Fruit fly (Drosophila melanogaster) whole organism, embryonic: ENCODE results near the gene Acp36DE.
A peak's percentile ranks its signal among the peaks of the same experiment; 100 is the strongest.

Experiments
- B-H2 ChIP-seq: fragments of 200-800 bp; sonication (Bioruptor generic); optimal IDR thresholded peaks from 2 replicates; lab custom pipeline; 2018; ENCODE audit warnings: missing biosample characterization, mild to moderate bottlenecking, missing genetic modification characterization
- CG10267 ChIP-seq: fragments of 200-800 bp; sonication (Bioruptor generic); optimal IDR thresholded peaks from 2 replicates; lab custom pipeline; 2018; ENCODE audit warnings: missing biosample characterization, mild to moderate bottlenecking, missing genetic modification characterization, moderate library complexity
- CG10654 ChIP-seq: fragments of 200-800 bp; sonication (Bioruptor generic); optimal IDR thresholded peaks from 2 replicates; lab custom pipeline; 2016; ENCODE audit warnings: missing biosample characterization, missing genetic modification characterization
- CG10959 ChIP-seq: fragments of 200-800 bp; sonication (Bioruptor generic); IDR thresholded peaks from 2 replicates; pipeline ENCODE4 v1.3.6; 2022; ENCODE audit warnings: missing biosample characterization, missing genetic modification characterization
- CG11398 ChIP-seq: fragments of 200-800 bp; sonication (Bioruptor generic); optimal IDR thresholded peaks from 2 replicates; lab custom pipeline; 2016; ENCODE audit warnings: missing biosample characterization, missing genetic modification characterization
- CG12299 ChIP-seq: fragments of 200-800 bp; sonication (Bioruptor generic); optimal IDR thresholded peaks from 2 replicates; lab custom pipeline; 2018; ENCODE audit warnings: missing biosample characterization, mild to moderate bottlenecking, missing genetic modification characterization
- CG12769 ChIP-seq: fragments of 200-800 bp; sonication (Bioruptor generic); optimal IDR thresholded peaks from 2 replicates; lab custom pipeline; 2019; ENCODE audit warnings: missing biosample characterization, mild to moderate bottlenecking, missing genetic modification characterization, moderate library complexity
- CG13287 ChIP-seq: fragments of 200-800 bp; sonication (Bioruptor generic); IDR thresholded peaks from 2 replicates; pipeline ENCODE4 v1.3.6; 2022; ENCODE audit warnings: missing biosample characterization, missing genetic modification characterization; ENCODE audit not compliant: partially characterized antibody
- CG13775 ChIP-seq: fragments of 200-800 bp; sonication (Bioruptor generic); optimal IDR thresholded peaks from 3 replicates; lab custom pipeline; 2017; ENCODE audit warnings: missing biosample characterization, mild to moderate bottlenecking, missing genetic modification characterization
- CG14441 ChIP-seq: fragments of 200-800 bp; sonication (Bioruptor generic); IDR thresholded peaks from 2 replicates; pipeline ENCODE4 v1.3.6; 2022; ENCODE audit warnings: missing biosample characterization, missing genetic modification characterization
- CG15269 ChIP-seq: fragments of 200-800 bp; sonication (Bioruptor generic); optimal IDR thresholded peaks from 2 replicates; lab custom pipeline; 2018; ENCODE audit warnings: missing biosample characterization, mild to moderate bottlenecking, missing genetic modification characterization, moderate library complexity
- CG1529 ChIP-seq: fragments of 200-800 bp; sonication (Bioruptor generic); optimal IDR thresholded peaks from 3 replicates; lab custom pipeline; 2018; ENCODE audit warnings: missing biosample characterization, missing genetic modification characterization
- CG17186 ChIP-seq: fragments of 200-800 bp; sonication (Bioruptor generic); optimal IDR thresholded peaks from 3 replicates; lab custom pipeline; 2017; ENCODE audit warnings: missing biosample characterization, missing genetic modification reagents, missing genetic modification characterization
- CG17328 ChIP-seq: fragments of 200-800 bp; sonication (Bioruptor generic); IDR thresholded peaks from 2 replicates; pipeline ENCODE4 v1.3.6; 2022; ENCODE audit warnings: missing biosample characterization, missing genetic modification characterization
- CG17361 ChIP-seq: fragments of 200-800 bp; sonication (Bioruptor generic); IDR thresholded peaks from 3 replicates; pipeline ENCODE4 v1.3.6; 2022; ENCODE audit warnings: missing biosample characterization, missing genetic modification characterization
- CG18262 ChIP-seq: fragments of 200-800 bp; optimal IDR thresholded peaks from 3 replicates; lab custom pipeline; 2019; ENCODE audit warnings: missing biosample characterization, mild to moderate bottlenecking, missing genetic modification characterization, moderate library complexity
- CG32772 ChIP-seq: fragments of 200-800 bp; sonication (Bioruptor generic); IDR thresholded peaks from 2 replicates; pipeline ENCODE4 v1.3.6; 2022; ENCODE audit warnings: missing biosample characterization, missing genetic modification characterization
- CG4360 ChIP-seq: fragments of 200-800 bp; sonication (Bioruptor generic); IDR thresholded peaks from 2 replicates; pipeline ENCODE4 v1.3.6; 2022; ENCODE audit warnings: missing biosample characterization, missing genetic modification characterization
- CG6654 ChIP-seq: fragments of 200-800 bp; sonication (Bioruptor generic); optimal IDR thresholded peaks from 2 replicates; lab custom pipeline; 2017; ENCODE audit warnings: missing biosample characterization, mild to moderate bottlenecking, missing genetic modification characterization
- CG7928 ChIP-seq: fragments of 200-800 bp; sonication (Bioruptor generic); optimal IDR thresholded peaks from 2 replicates; lab custom pipeline; 2017; ENCODE audit warnings: missing biosample characterization, mild to moderate bottlenecking, missing genetic modification characterization
- CG8290 ChIP-seq, 3 experiments: fragments of 200-800 bp; sonication (Bioruptor generic); optimal IDR thresholded peaks; 2 replicates each; lab custom pipeline; 2016 to 2019; ENCODE audit warnings: missing biosample characterization in 3 of 3, missing genetic modification characterization in 3 of 3, mild to moderate bottlenecking in 2 of 3, moderate library complexity in 1 of 3
- CG8359 ChIP-seq: fragments of 200-800 bp; sonication (Bioruptor generic); optimal IDR thresholded peaks from 2 replicates; lab custom pipeline; 2017; ENCODE audit warnings: missing biosample characterization, mild to moderate bottlenecking, missing genetic modification characterization, borderline replicate concordance
- CG9876 ChIP-seq: fragments of 200-800 bp; sonication (Bioruptor generic); optimal IDR thresholded peaks from 2 replicates; lab custom pipeline; 2016; ENCODE audit warnings: missing biosample characterization, missing genetic modification characterization
- ERR ChIP-seq: fragments of 200-800 bp; sonication (Bioruptor generic); optimal IDR thresholded peaks from 2 replicates; lab custom pipeline; 2016; ENCODE audit warnings: missing biosample characterization, missing genetic modification characterization
- Fer1 ChIP-seq: fragments of 200-800 bp; sonication (Bioruptor generic); optimal IDR thresholded peaks from 2 replicates; lab custom pipeline; 2017; ENCODE audit warnings: missing biosample characterization, mild to moderate bottlenecking, missing genetic modification characterization
- Gsc ChIP-seq: fragments of 200-800 bp; sonication (Bioruptor generic); IDR thresholded peaks from 2 replicates; pipeline ENCODE4 v1.3.6; 2022; ENCODE audit warnings: missing biosample characterization, missing genetic modification characterization
- HLH54F ChIP-seq: fragments of 200-800 bp; sonication (Bioruptor generic); optimal IDR thresholded peaks from 3 replicates; lab custom pipeline; 2016; ENCODE audit warnings: missing biosample characterization, missing genetic modification characterization
- HLHmδ ChIP-seq: fragments of 200-800 bp; sonication (Bioruptor generic); optimal IDR thresholded peaks from 2 replicates; lab custom pipeline; 2018; ENCODE audit warnings: missing biosample characterization, mild to moderate bottlenecking, missing genetic modification characterization, moderate library complexity
- Hmr ChIP-seq: fragments of 200-800 bp; sonication (Bioruptor generic); optimal IDR thresholded peaks from 3 replicates; lab custom pipeline; 2017; ENCODE audit warnings: mild to moderate bottlenecking, missing biosample characterization, missing genetic modification reagents, missing genetic modification characterization
- Hmx ChIP-seq: fragments of 200-800 bp; sonication (Bioruptor generic); optimal IDR thresholded peaks from 2 replicates; lab custom pipeline; 2016; ENCODE audit warnings: missing biosample characterization, missing genetic modification characterization
- Pdp1 ChIP-seq, 2 experiments: fragments of 200-800 bp; sonication (Bioruptor generic); optimal IDR thresholded peaks; 3 replicates each; lab custom pipeline; 2016; ENCODE audit warnings: missing biosample characterization in 2 of 2, missing genetic modification characterization in 2 of 2, mild to moderate bottlenecking in 1 of 2, moderate library complexity in 1 of 2
- Spps ChIP-seq: fragments of 200-800 bp; sonication (Bioruptor generic); optimal IDR thresholded peaks from 2 replicates; lab custom pipeline; 2018; ENCODE audit warnings: missing biosample characterization, mild to moderate bottlenecking, missing genetic modification characterization
- Xrp1 ChIP-seq: fragments of 200-800 bp; sonication (Bioruptor generic); IDR thresholded peaks from 2 replicates; pipeline ENCODE4 v1.3.6; 2022; ENCODE audit warnings: missing biosample characterization, missing genetic modification characterization
- bigmax ChIP-seq: fragments of 200-800 bp; sonication (Bioruptor generic); optimal IDR thresholded peaks from 2 replicates; lab custom pipeline; 2018; ENCODE audit warnings: missing biosample characterization, mild to moderate bottlenecking, missing genetic modification characterization
- bowl ChIP-seq: fragments of 200-800 bp; sonication (Bioruptor generic); IDR thresholded peaks from 2 replicates; pipeline ENCODE4 v1.3.6; 2022; ENCODE audit warnings: missing biosample characterization, missing genetic modification characterization
- cad ChIP-seq: fragments of >200 bp; optimal IDR thresholded peaks from 2 replicates; lab custom pipeline; 2017; ENCODE audit warnings: missing biosample characterization, missing genetic modification characterization
- ci ChIP-seq: fragments of 200-800 bp; sonication (Bioruptor generic); IDR thresholded peaks from 3 replicates; pipeline ENCODE4 v1.3.6; 2022; ENCODE audit warnings: missing biosample characterization, missing genetic modification characterization
- corto ChIP-seq: fragments of 200-800 bp; sonication (Bioruptor generic); optimal IDR thresholded peaks from 2 replicates; lab custom pipeline; 2016; ENCODE audit warnings: missing biosample characterization, mild to moderate bottlenecking, missing genetic modification characterization, moderate library complexity
- crp ChIP-seq, 2 experiments: fragments of 200-800 bp; sonication (Bioruptor generic); optimal IDR thresholded peaks; 2 replicates in 1 of 2; 3 replicates in 1 of 2; lab custom pipeline; 2017; ENCODE audit warnings: missing biosample characterization in 2 of 2, missing genetic modification characterization in 2 of 2, mild to moderate bottlenecking in 1 of 2, moderate library complexity in 1 of 2
- disco-r ChIP-seq: fragments of 200-800 bp; sonication (Bioruptor generic); optimal IDR thresholded peaks from 2 replicates; lab custom pipeline; 2016; ENCODE audit warnings: missing biosample characterization, missing genetic modification characterization
- ftz-f1 ChIP-seq: fragments of 200-800 bp; sonication (Bioruptor generic); optimal IDR thresholded peaks from 2 replicates; lab custom pipeline; 2016; ENCODE audit warnings: missing biosample characterization, missing genetic modification characterization
- grn ChIP-seq: fragments of 200-800 bp; sonication (Bioruptor generic); optimal IDR thresholded peaks from 3 replicates; lab custom pipeline; 2017; ENCODE audit warnings: missing biosample characterization, missing genetic modification characterization
- maf-S ChIP-seq: fragments of 200-800 bp; sonication (Bioruptor generic); optimal IDR thresholded peaks from 2 replicates; lab custom pipeline; 2016; ENCODE audit warnings: missing biosample characterization, missing genetic modification characterization
- nmo ChIP-seq: fragments of 200-800 bp; sonication (Bioruptor generic); optimal IDR thresholded peaks from 2 replicates; lab custom pipeline; 2018; ENCODE audit warnings: missing biosample characterization, mild to moderate bottlenecking, missing genetic modification characterization, moderate library complexity
- nom ChIP-seq: fragments of 200-800 bp; sonication (Bioruptor generic); optimal IDR thresholded peaks from 2 replicates; lab custom pipeline; 2017; ENCODE audit warnings: missing biosample characterization, missing genetic modification characterization, mild to moderate bottlenecking, moderate library complexity, missing genetic modification reagents
- org-1 ChIP-seq: fragments of 200-800 bp; sonication (Bioruptor generic); optimal IDR thresholded peaks from 2 replicates; lab custom pipeline; 2017; ENCODE audit warnings: missing biosample characterization, missing genetic modification characterization
- pb ChIP-seq: fragments of 200-800 bp; sonication (Bioruptor generic); optimal IDR thresholded peaks from 3 replicates; lab custom pipeline; 2016; ENCODE audit warnings: missing biosample characterization, missing genetic modification characterization
- sima ChIP-seq: fragments of 200-800 bp; sonication (Bioruptor generic); optimal IDR thresholded peaks from 2 replicates; lab custom pipeline; 2016; ENCODE audit warnings: missing biosample characterization, missing genetic modification characterization
- zf30C ChIP-seq: fragments of 200-800 bp; sonication (Bioruptor generic); optimal IDR thresholded peaks from 3 replicates; lab custom pipeline; 2018; ENCODE audit warnings: missing biosample characterization, mild to moderate bottlenecking, missing genetic modification characterization

The Acp36DE gene

dm6 chr2L:18319577-18320316 lies 39.1 kb downstream of the Acp36DE start, which contains the start of gene Fas3 (continued):
- no peak for TF ChIP-seq CG6654 (GFP tag; lab: Kevin White, UChicago)
- TF ChIP-seq CG10267 (tag; lab: Kevin White, UChicago), result no peak
- no peak for TF ChIP-seq CG9876 (GFP tag; lab: Kevin White, UChicago)
- TF ChIP-seq cad (GFP tag; lab: Kevin White, UChicago), result no peak
- TF ChIP-seq ci (GFP tag; lab: Robert Waterston, UW), result peak; percentile 81
- peak; percentile 64 for TF ChIP-seq Fer1
- TF ChIP-seq CG7928 (GFP tag; lab: Kevin White, UChicago), result no peak
- TF ChIP-seq Hmx (GFP tag; lab: Kevin White, UChicago), result no peak
- no peak for TF ChIP-seq CG10654 (GFP tag; lab: Kevin White, UChicago)
- peak; percentile 40 for TF ChIP-seq Hmr (GFP tag; lab: Kevin White, UChicago)
- TF ChIP-seq nmo, result no peak
- peak; percentile 6 for TF ChIP-seq CG15269 (tag; lab: Kevin White, UChicago)
- TF ChIP-seq CG32772 (GFP tag; lab: Robert Waterston, UW), result no peak
- peak; percentile 59 for TF ChIP-seq pb (GFP tag; lab: Kevin White, UChicago)
- peak; percentile 38 for TF ChIP-seq disco-r (GFP tag; lab: Kevin White, UChicago)
- TF ChIP-seq CG17328 (GFP tag; lab: Robert Waterston, UW), result no peak; the same call in 1 of the 2 replicates
- no peak for TF ChIP-seq sima (GFP tag; lab: Kevin White, UChicago)
- no peak for TF ChIP-seq CG14441 (GFP tag; lab: Robert Waterston, UW)
- TF ChIP-seq CG12769 (tag; lab: Kevin White, UChicago), result peak; percentile 82
- TF ChIP-seq B-H2 (GFP tag; lab: Kevin White, UChicago), result peak; percentile 3
- peak; percentile 22; the same call in 2 of the 3 replicates for TF ChIP-seq CG17361 (GFP tag; lab: Robert Waterston, UW)
- TF ChIP-seq CG13775, result no peak
- TF ChIP-seq HLHmδ, result peak; percentile 62
- peak; percentile 6 for TF ChIP-seq nom
- no peak for TF ChIP-seq CG12299 (tag; lab: Kevin White, UChicago)
- no peak for TF ChIP-seq maf-S
- TF ChIP-seq CG17186 (GFP tag; lab: Kevin White, UChicago), result no peak
- TF ChIP-seq CG10959 (GFP tag; lab: Robert Waterston, UW), result no peak
- TF ChIP-seq crp (GFP tag; optimal IDR thresholded peaks at IDR 0.05; lab: Kevin White, UChicago), result no peak
- no peak for TF ChIP-seq HLH54F (GFP tag; lab: Kevin White, UChicago)
- TF ChIP-seq Gsc (GFP tag; lab: Robert Waterston, UW), result no peak
- peak; percentile 17 for TF ChIP-seq org-1 (GFP tag; lab: Kevin White, UChicago)
- TF ChIP-seq CG13287, result peak; percentile 51; the same call in 1 of the 2 replicates
- TF ChIP-seq bigmax (GFP tag; lab: Kevin White, UChicago), result no peak
- TF ChIP-seq corto, result no peak
- no peak for TF ChIP-seq CG8359 (GFP tag; lab: Kevin White, UChicago)
- TF ChIP-seq CG4360, result no peak
- TF ChIP-seq CG18262 (tag; lab: Kevin White, UChicago), result peak; percentile 32
- TF ChIP-seq Spps (tag; lab: Kevin White, UChicago), result no peak
- TF ChIP-seq bowl (GFP tag; lab: Robert Waterston, UW), result no peak
- TF ChIP-seq grn (GFP tag; lab: Kevin White, UChicago), result no peak
- TF ChIP-seq ERR (GFP tag; lab: Kevin White, UChicago), result no peak
- TF ChIP-seq CG8290 (GFP tag; optimal IDR thresholded peaks at IDR 0.05; lab: Kevin White, UChicago), result peak; percentile 31
- TF ChIP-seq CG8290 (tag; optimal IDR thresholded peaks at IDR 0.05; lab: Kevin White, UChicago), result peak in 1 of 2 experiments; percentile 81
- TF ChIP-seq zf30C (GFP tag; lab: Kevin White, UChicago), result peak; percentile 19
- TF ChIP-seq Pdp1 (GFP tag; optimal IDR thresholded peaks at IDR 0.05; lab: Kevin White, UChicago), result peak in 1 of 2 experiments; percentile 88
- TF ChIP-seq CG11398, result no peak
- TF ChIP-seq CG1529 (GFP tag; lab: Kevin White, UChicago), result peak; percentile 11
- peak; percentile 48 for TF ChIP-seq ftz-f1 (GFP tag; lab: Kevin White, UChicago)
- TF ChIP-seq Xrp1, result no peak
